Fruit fly (Drosophila melanogaster) whole organism, embryonic: ENCODE measurements around the gene sick.
A peak's percentile ranks its signal among the peaks of the same experiment; 100 is the strongest.

Source experiments
- ATbp ChIP-seq: fragments of 200-800 bp; sonication (Bioruptor generic); optimal IDR thresholded peaks from 2 replicates; lab custom pipeline; 2017; ENCODE audit warnings: missing biosample characterization, mild to moderate bottlenecking, missing genetic modification characterization, missing genetic modification reagents
- Antp ChIP-seq: fragments of 200-800 bp; sonication (Bioruptor generic); optimal IDR thresholded peaks from 3 replicates; lab custom pipeline; 2016; ENCODE audit warnings: missing biosample characterization, missing genetic modification characterization
- CG10274 ChIP-seq: fragments of 200-800 bp; sonication (Bioruptor generic); optimal IDR thresholded peaks from 3 replicates; lab custom pipeline; 2017; ENCODE audit warnings: missing biosample characterization, mild to moderate bottlenecking, missing genetic modification characterization
- CG11093 ChIP-seq: fragments of 200-800 bp; sonication (Bioruptor generic); IDR thresholded peaks from 3 replicates; pipeline ENCODE4 v1.3.6; 2022; ENCODE audit warnings: missing biosample characterization, missing genetic modification characterization
- CG11398 ChIP-seq: fragments of 200-800 bp; sonication (Bioruptor generic); optimal IDR thresholded peaks from 2 replicates; lab custom pipeline; 2016; ENCODE audit warnings: missing biosample characterization, missing genetic modification characterization
- CG12391 ChIP-seq: fragments of 200-800 bp; sonication (Bioruptor generic); optimal IDR thresholded peaks from 3 replicates; lab custom pipeline; 2018; ENCODE audit warnings: missing biosample characterization, mild to moderate bottlenecking, missing genetic modification characterization, moderate library complexity
- CG14014 ChIP-seq: fragments of 200-800 bp; sonication (Bioruptor generic); IDR thresholded peaks from 2 replicates; pipeline ENCODE4 v1.3.6; 2022; ENCODE audit warnings: missing biosample characterization, missing genetic modification characterization
- CG14860 ChIP-seq: fragments of 200-800 bp; sonication (Bioruptor generic); IDR thresholded peaks from 3 replicates; pipeline ENCODE4 v1.3.6; 2022; ENCODE audit warnings: missing biosample characterization, missing genetic modification characterization; ENCODE audit not compliant: partially characterized antibody
- CG14965 ChIP-seq: fragments of 200-800 bp; sonication (Bioruptor generic); optimal IDR thresholded peaks from 2 replicates; lab custom pipeline; 2016; ENCODE audit warnings: missing biosample characterization, missing genetic modification characterization, borderline replicate concordance
- CG15696 ChIP-seq: fragments of 200-800 bp; sonication (Bioruptor generic); optimal IDR thresholded peaks from 2 replicates; lab custom pipeline; 2019; ENCODE audit warnings: missing biosample characterization, mild to moderate bottlenecking, missing genetic modification characterization, moderate library complexity
- CG1603 ChIP-seq: fragments of 200-800 bp; sonication (Bioruptor generic); optimal IDR thresholded peaks from 2 replicates; lab custom pipeline; 2019; ENCODE audit warnings: missing biosample characterization, mild to moderate bottlenecking, missing genetic modification characterization, moderate library complexity
- CG17186 ChIP-seq: fragments of 200-800 bp; sonication (Bioruptor generic); optimal IDR thresholded peaks from 3 replicates; lab custom pipeline; 2017; ENCODE audit warnings: missing biosample characterization, missing genetic modification reagents, missing genetic modification characterization
- CG17912 ChIP-seq: fragments of 200-800 bp; sonication (Bioruptor generic); optimal IDR thresholded peaks from 2 replicates; lab custom pipeline; 2018; ENCODE audit warnings: missing biosample characterization, mild to moderate bottlenecking, missing genetic modification characterization
- CG18619 ChIP-seq: fragments of 200-800 bp; sonication (Bioruptor generic); optimal IDR thresholded peaks from 3 replicates; lab custom pipeline; 2017; ENCODE audit warnings: missing biosample characterization, mild to moderate bottlenecking, missing genetic modification characterization
- CG34376 ChIP-seq: fragments of 200-800 bp; sonication (Bioruptor generic); optimal IDR thresholded peaks from 2 replicates; lab custom pipeline; 2018; ENCODE audit warnings: missing biosample characterization, mild to moderate bottlenecking, missing genetic modification characterization
- CG4707 ChIP-seq: fragments of 200-800 bp; sonication (Bioruptor generic); optimal IDR thresholded peaks from 2 replicates; lab custom pipeline; 2018; ENCODE audit warnings: missing biosample characterization, mild to moderate bottlenecking, missing genetic modification characterization, moderate library complexity
- CG6689 ChIP-seq: fragments of 200-800 bp; sonication (Bioruptor generic); IDR thresholded peaks from 2 replicates; pipeline ENCODE4 v1.3.6; 2022; ENCODE audit warnings: missing biosample characterization, missing genetic modification characterization
- CG7271 ChIP-seq: fragments of 200-800 bp; sonication (Bioruptor generic); optimal IDR thresholded peaks from 2 replicates; lab custom pipeline; 2018; ENCODE audit warnings: missing biosample characterization, mild to moderate bottlenecking, missing genetic modification characterization, moderate library complexity
- CG8089 ChIP-seq: fragments of 200-800 bp; sonication (Bioruptor generic); optimal IDR thresholded peaks from 3 replicates; lab custom pipeline; 2016; ENCODE audit warnings: missing biosample characterization, missing genetic modification characterization
- CG8478 ChIP-seq: fragments of >200 bp; optimal IDR thresholded peaks from 2 replicates; lab custom pipeline; 2018
- Chrac-16 ChIP-seq: fragments of 200-800 bp; sonication (Bioruptor generic); optimal IDR thresholded peaks from 3 replicates; lab custom pipeline; 2016; ENCODE audit warnings: missing biosample characterization, missing genetic modification characterization
- Dad ChIP-seq: fragments of 200-800 bp; sonication (Bioruptor generic); optimal IDR thresholded peaks from 3 replicates; lab custom pipeline; 2016; ENCODE audit warnings: missing biosample characterization, missing genetic modification characterization
- Eip74EF ChIP-seq, 2 experiments: fragments of 200-800 bp in 1 of 2; fragments of >200 bp in 1 of 2; sonication (Bioruptor generic) in 1 of 2; optimal IDR thresholded peaks; 2 replicates each; lab custom pipeline; 2017 to 2019; ENCODE audit warnings: missing biosample characterization in 2 of 2, missing genetic modification characterization in 2 of 2, mild to moderate bottlenecking in 1 of 2, moderate library complexity in 1 of 2
- Hr3 ChIP-seq: fragments of 200-800 bp; sonication (Bioruptor generic); optimal IDR thresholded peaks from 3 replicates; lab custom pipeline; 2016; ENCODE audit warnings: missing biosample characterization, missing genetic modification characterization
- Lpt ChIP-seq: fragments of >200 bp; optimal IDR thresholded peaks from 2 replicates; lab custom pipeline; 2018; ENCODE audit warnings: missing biosample characterization, missing genetic modification characterization
- Sox100B ChIP-seq: fragments of 200-800 bp; sonication (Bioruptor generic); optimal IDR thresholded peaks from 3 replicates; lab custom pipeline; 2018; ENCODE audit warnings: missing biosample characterization, mild to moderate bottlenecking, missing genetic modification characterization
- Spps ChIP-seq: fragments of 200-800 bp; sonication (Bioruptor generic); optimal IDR thresholded peaks from 2 replicates; lab custom pipeline; 2018; ENCODE audit warnings: missing biosample characterization, mild to moderate bottlenecking, missing genetic modification characterization
- Sry-β ChIP-seq: fragments of 200-800 bp; sonication (Bioruptor generic); optimal IDR thresholded peaks from 2 replicates; lab custom pipeline; 2018; ENCODE audit warnings: missing biosample characterization, mild to moderate bottlenecking, missing genetic modification characterization, moderate library complexity
- al ChIP-seq: fragments of 200-800 bp; sonication (Bioruptor generic); IDR thresholded peaks from 2 replicates; pipeline ENCODE4 v1.3.6; 2022; ENCODE audit warnings: missing biosample characterization, missing genetic modification characterization
- ap ChIP-seq: fragments of 200-800 bp; sonication (Bioruptor generic); IDR thresholded peaks from 2 replicates; pipeline ENCODE4 v1.3.6; 2022; ENCODE audit warnings: missing biosample characterization, missing genetic modification characterization
- bowl ChIP-seq: fragments of 200-800 bp; sonication (Bioruptor generic); IDR thresholded peaks from 2 replicates; pipeline ENCODE4 v1.3.6; 2022; ENCODE audit warnings: missing biosample characterization, missing genetic modification characterization
- en ChIP-seq: fragments of 200-800 bp; sonication (Bioruptor generic); optimal IDR thresholded peaks from 2 replicates; lab custom pipeline; 2016; ENCODE audit warnings: missing biosample characterization, missing genetic modification characterization
- fd3F ChIP-seq: fragments of 200-800 bp; sonication (Bioruptor generic); optimal IDR thresholded peaks from 2 replicates; lab custom pipeline; 2018; ENCODE audit warnings: missing biosample characterization, mild to moderate bottlenecking, missing genetic modification characterization, moderate library complexity
- fd96Cb ChIP-seq: fragments of 200-800 bp; sonication (Bioruptor generic); optimal IDR thresholded peaks from 2 replicates; lab custom pipeline; 2018; ENCODE audit warnings: missing biosample characterization, mild to moderate bottlenecking, missing genetic modification characterization, moderate library complexity
- fru ChIP-seq: fragments of >200 bp; optimal IDR thresholded peaks from 2 replicates; lab custom pipeline; 2017
- grn ChIP-seq: fragments of 200-800 bp; sonication (Bioruptor generic); optimal IDR thresholded peaks from 3 replicates; lab custom pipeline; 2017; ENCODE audit warnings: missing biosample characterization, missing genetic modification characterization
- hbn ChIP-seq: fragments of 200-800 bp; sonication (Bioruptor generic); IDR thresholded peaks from 2 replicates; pipeline ENCODE4 v1.3.6; 2022; ENCODE audit warnings: missing biosample characterization, missing genetic modification characterization; ENCODE audit not compliant: partially characterized antibody
- ken ChIP-seq: fragments of 200-800 bp; sonication (Bioruptor generic); IDR thresholded peaks from 3 replicates; pipeline ENCODE4 v1.3.6; 2022; ENCODE audit warnings: missing biosample characterization, missing genetic modification characterization
- mld ChIP-seq: fragments of 200-800 bp; sonication (Bioruptor generic); IDR thresholded peaks from 3 replicates; pipeline ENCODE4 v1.3.6; 2022; ENCODE audit warnings: missing biosample characterization, missing genetic modification characterization; ENCODE audit not compliant: partially characterized antibody
- nerfin-1 ChIP-seq: fragments of 200-800 bp; sonication (Bioruptor generic); optimal IDR thresholded peaks from 3 replicates; lab custom pipeline; 2019; ENCODE audit warnings: missing biosample characterization, mild to moderate bottlenecking, missing genetic modification characterization, moderate library complexity
- oc ChIP-seq: fragments of 200-800 bp; sonication (Bioruptor generic); optimal IDR thresholded peaks from 2 replicates; lab custom pipeline; 2018; ENCODE audit warnings: missing biosample characterization, mild to moderate bottlenecking, missing genetic modification characterization, moderate library complexity
- p53 ChIP-seq: fragments of 200-800 bp; sonication (Bioruptor generic); optimal IDR thresholded peaks from 2 replicates; lab custom pipeline; 2016; ENCODE audit warnings: missing biosample characterization, missing genetic modification characterization
- peb ChIP-seq: fragments of 200-800 bp; sonication (Bioruptor generic); IDR thresholded peaks from 2 replicates; pipeline ENCODE4 v1.3.6; 2022; ENCODE audit warnings: missing biosample characterization, missing genetic modification characterization
- pnt ChIP-seq: fragments of 200-800 bp; sonication (Bioruptor generic); optimal IDR thresholded peaks from 3 replicates; lab custom pipeline; 2016; ENCODE audit warnings: missing biosample characterization, missing genetic modification characterization
- psq ChIP-seq: fragments of 200-800 bp; sonication (Bioruptor generic); optimal IDR thresholded peaks from 2 replicates; lab custom pipeline; 2017; ENCODE audit warnings: missing biosample characterization, missing genetic modification characterization
- pum ChIP-seq: fragments of 200-800 bp; sonication (Bioruptor generic); optimal IDR thresholded peaks from 2 replicates; lab custom pipeline; 2016; ENCODE audit warnings: missing biosample characterization, missing genetic modification characterization
- sens-2 ChIP-seq: fragments of 200-800 bp; sonication (Bioruptor generic); IDR thresholded peaks from 2 replicates; pipeline ENCODE4 v1.3.6; 2022; ENCODE audit warnings: missing biosample characterization, missing genetic modification characterization
- sob ChIP-seq: fragments of 200-800 bp; sonication (Bioruptor generic); IDR thresholded peaks from 2 replicates; pipeline ENCODE4 v1.3.6; 2022; ENCODE audit warnings: missing biosample characterization, missing genetic modification characterization
- sug ChIP-seq: fragments of 200-800 bp; optimal IDR thresholded peaks from 2 replicates; lab custom pipeline; 2019; ENCODE audit warnings: missing biosample characterization, mild to moderate bottlenecking, missing genetic modification characterization, moderate library complexity
- usp ChIP-seq: fragments of >200 bp; optimal IDR thresholded peaks from 2 replicates; lab custom pipeline; 2017; ENCODE audit warnings: missing biosample characterization, missing genetic modification characterization
- yki ChIP-seq: fragments of >200 bp; optimal IDR thresholded peaks from 3 replicates; lab custom pipeline; 2018

Gene sick

dm6 chr2L:19895526-19896185, 99.5 kb downstream of the sick start (continued):
- TF ChIP-seq CG10274 (GFP tag; lab: Kevin White, UChicago) (peak; percentile 1), pnt (GFP tag; lab: Kevin White, UChicago) (no peak), en (GFP tag; lab: Kevin White, UChicago) (no peak), CG12391 (tag; lab: Kevin White, UChicago) (peak; percentile 89), Lpt (GFP tag; lab: Kevin White, UChicago) (no peak), p53 (no peak), ATbp (GFP tag; lab: Kevin White, UChicago) (peak; percentile 70), ap (GFP tag; lab: Robert Waterston, UW) (no peak), fd96Cb (tag; lab: Kevin White, UChicago) (peak; percentile 84), CG15696 (tag; lab: Kevin White, UChicago) (peak; percentile 71), oc (tag; lab: Kevin White, UChicago) (peak; percentile 51), sug (peak; percentile 21), Chrac-16 (GFP tag; lab: Kevin White, UChicago) (peak; percentile 61), CG14014 (GFP tag; lab: Robert Waterston, UW) (peak; percentile 61; the same call in 1 of the 2 replicates), Sry-β (peak; percentile 69), CG8089 (GFP tag; lab: Kevin White, UChicago) (no peak), Antp (GFP tag; lab: Kevin White, UChicago) (no peak), pum (GFP tag; lab: Kevin White, UChicago) (peak; percentile 7), al (GFP tag; lab: Robert Waterston, UW) (no peak), CG17186 (GFP tag; lab: Kevin White, UChicago) (no peak), Sox100B (peak; percentile 91), ken (no peak), peb (GFP tag; lab: Robert Waterston, UW) (peak; percentile 6; the same call in 1 of the 2 replicates), nerfin-1 (tag; lab: Kevin White, UChicago) (peak; percentile 73), CG6689 (GFP tag; lab: Robert Waterston, UW) (peak; percentile 68), Hr3 (GFP tag; lab: Kevin White, UChicago) (peak; percentile 80), hbn (GFP tag; lab: Robert Waterston, UW) (no peak), bowl (GFP tag; lab: Robert Waterston, UW) (no peak), CG14965 (GFP tag; lab: Kevin White, UChicago) (no peak), CG17912 (no peak), CG7271 (tag; lab: Kevin White, UChicago) (peak; percentile 17), fd3F (GFP tag; lab: Kevin White, UChicago) (peak; percentile 7), CG11093 (GFP tag; lab: Robert Waterston, UW) (no peak), sens-2 (no peak), Dad (no peak), yki (lab: Kevin White, UChicago) (no peak), CG18619 (peak; percentile 69), CG1603 (no peak), psq (GFP tag; lab: Kevin White, UChicago) (peak; percentile 10), Eip74EF (GFP tag; optimal IDR thresholded peaks at IDR 0.05; lab: Kevin White, UChicago) (peak in 1 of 2 experiments; percentile 46), usp (GFP tag; lab: Kevin White, UChicago) (no peak), CG34376 (GFP tag; lab: Kevin White, UChicago) (no peak), CG11398 (GFP tag; lab: Kevin White, UChicago) (no peak), mld (GFP tag; lab: Robert Waterston, UW) (no peak), CG8478 (lab: Kevin White, UChicago) (no peak), CG4707 (GFP tag; lab: Kevin White, UChicago) (no peak), Spps (tag; lab: Kevin White, UChicago) (peak; percentile 65), CG14860 (GFP tag; lab: Robert Waterston, UW) (no peak), grn (GFP tag; lab: Kevin White, UChicago) (peak; percentile 74), sob (GFP tag; lab: Robert Waterston, UW) (0 out of 2 replicates have a peak, but pooled peaks have one; percentile 22), fru (lab: Kevin White, UChicago) (no peak)
